Worm (Caenorhabditis elegans): ENCODE data around the gene W01B6.4.

Gene W01B6.4

ce11 chrIV:10060795-10061194, 14.5 kb upstream of the W01B6.4 start:
- no peak for TF ChIP-seq B0310.2 (tag; optimal IDR thresholded peaks at IDR 0.05)
- no peak for TF ChIP-seq ceh-36 (tag; optimal IDR thresholded peaks at IDR 0.05)
- TF ChIP-seq hmbx-1 (tag; optimal IDR thresholded peaks at IDR 0.05), result no peak
- TF ChIP-seq aly-1 (tag; optimal IDR thresholded peaks at IDR 0.05), result no peak
- TF ChIP-seq tbx-11 (GFP tag; IDR thresholded peaks at IDR 0.05), result no peak
- TF ChIP-seq tbx-37 (GFP tag; conservative IDR thresholded peaks at IDR 0.05), result no peak
- TF ChIP-seq scrt-1 (GFP tag; IDR thresholded peaks at IDR 0.05), result no peak
- no peak for TF ChIP-seq hnd-1 (tag; optimal IDR thresholded peaks at IDR 0.05)
- TF ChIP-seq sea-1 (GFP tag; conservative IDR thresholded peaks at IDR 0.05), result no peak

ce11 chrIV:10062728-10063127, 12.5 kb upstream of the W01B6.4 start, which contains the start of gene ipla-7:
ipla-7 (minus strand) TSS chrIV:10062849.
- TF ChIP-seq ceh-36 (tag; optimal IDR thresholded peaks at IDR 0.05) (no peak), flt-1 (GFP tag; IDR thresholded peaks at IDR 0.05) (no peak), aly-1 (tag; optimal IDR thresholded peaks at IDR 0.05) (no peak), F13C5.2 (tag; optimal IDR thresholded peaks at IDR 0.05) (no peak), hmg-4 (GFP tag; optimal IDR thresholded peaks at IDR 0.05) (no peak), pes-1 (GFP tag; IDR thresholded peaks at IDR 0.05) (no peak), sea-1 (GFP tag; conservative IDR thresholded peaks at IDR 0.05) (no peak)

- TF ChIP-seq hmg-4 (GFP tag; optimal IDR thresholded peaks at IDR 0.05) (no peak), ceh-36 (tag; optimal IDR thresholded peaks at IDR 0.05) (no peak), F13C5.2 (tag; optimal IDR thresholded peaks at IDR 0.05) (no peak), scrt-1 (GFP tag; IDR thresholded peaks at IDR 0.05) (no peak), tra-4 (tag; optimal IDR thresholded peaks at IDR 0.05) (no peak), ceh-13 (GFP tag; optimal IDR thresholded peaks at IDR 0.05) (no peak), B0310.2 (tag; optimal IDR thresholded peaks at IDR 0.05) (no peak), ets-7 (tag; optimal IDR thresholded peaks at IDR 0.05) (no peak), hnd-1 (tag; optimal IDR thresholded peaks at IDR 0.05) (no peak), flt-1 (GFP tag; IDR thresholded peaks at IDR 0.05) (no peak), hmbx-1 (tag; optimal IDR thresholded peaks at IDR 0.05) (no peak), aly-1 (tag; optimal IDR thresholded peaks at IDR 0.05) (no peak), tbx-37 (GFP tag; conservative IDR thresholded peaks at IDR 0.05) (no peak), pes-1 (GFP tag; IDR thresholded peaks at IDR 0.05) (no peak), ama-1 (optimal IDR thresholded peaks at IDR 0.05) (no peak), tbx-11 (GFP tag; IDR thresholded peaks at IDR 0.05) (no peak), sea-1 (GFP tag; conservative IDR thresholded peaks at IDR 0.05) (no peak)
Observed at ce11 chrIV:10063941-10064340, 11.3 kb upstream of the W01B6.4 start.

DNA sequence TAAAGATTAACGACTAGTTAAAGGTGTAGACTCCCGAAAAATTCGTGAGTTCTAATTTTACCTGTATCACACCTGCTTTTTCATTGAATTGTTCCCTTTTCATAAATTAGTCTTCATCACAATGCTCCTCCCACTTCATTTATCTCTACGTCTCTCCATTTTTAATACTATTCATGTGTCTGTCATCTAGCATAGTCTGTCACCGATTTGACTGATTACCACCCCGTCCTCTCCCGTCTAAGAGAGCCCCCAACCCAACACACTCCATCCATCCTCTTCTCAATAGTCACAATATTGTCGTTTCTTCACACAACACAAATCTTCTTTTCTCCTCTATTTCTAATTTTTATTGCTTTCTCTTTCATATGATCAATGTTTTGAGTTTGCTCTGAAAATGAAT, 10.1 kb upstream of the W01B6.4 start:
- TF ChIP-seq tra-4 (tag; optimal IDR thresholded peaks at IDR 0.05) (no peak), scrt-1 (GFP tag; IDR thresholded peaks at IDR 0.05) (no peak), hnd-1 (tag; optimal IDR thresholded peaks at IDR 0.05) (no peak), ets-7 (tag; optimal IDR thresholded peaks at IDR 0.05) (no peak), pes-1 (GFP tag; IDR thresholded peaks at IDR 0.05) (no peak), sea-1 (GFP tag; conservative IDR thresholded peaks at IDR 0.05) (no peak), hmbx-1 (tag; optimal IDR thresholded peaks at IDR 0.05) (no peak), ceh-36 (tag; optimal IDR thresholded peaks at IDR 0.05) (no peak), tbx-37 (GFP tag; conservative IDR thresholded peaks at IDR 0.05) (no peak), flt-1 (GFP tag; IDR thresholded peaks at IDR 0.05) (no peak)

DNA sequence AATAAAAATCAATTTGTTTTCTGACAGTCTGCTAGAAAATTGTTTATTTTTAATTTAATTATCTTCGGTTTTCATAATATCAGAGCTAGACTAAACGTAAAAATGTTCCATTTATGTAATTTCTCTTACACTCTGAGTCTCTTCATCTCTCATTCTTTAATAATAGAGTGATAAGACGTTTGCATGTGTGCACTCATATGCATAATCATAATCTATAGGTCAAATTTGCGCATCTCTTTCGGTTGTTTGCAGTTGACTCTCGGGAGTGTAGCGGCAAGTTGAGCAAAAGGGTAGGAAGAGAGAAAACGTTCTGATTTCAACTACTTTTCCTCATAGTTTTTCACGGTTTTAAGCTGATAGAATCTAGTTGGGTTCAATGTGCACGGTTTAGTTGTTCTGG, 8.8 kb upstream of the W01B6.4 start:
- TF ChIP-seq ets-7 (tag; optimal IDR thresholded peaks at IDR 0.05) (no peak), tbx-11 (GFP tag; IDR thresholded peaks at IDR 0.05) (no peak), ceh-13 (GFP tag; optimal IDR thresholded peaks at IDR 0.05) (no peak), hmbx-1 (tag; optimal IDR thresholded peaks at IDR 0.05) (no peak), tbx-37 (GFP tag; conservative IDR thresholded peaks at IDR 0.05) (no peak), B0310.2 (tag; optimal IDR thresholded peaks at IDR 0.05) (no peak), aly-1 (tag; optimal IDR thresholded peaks at IDR 0.05) (no peak), ceh-36 (tag; optimal IDR thresholded peaks at IDR 0.05) (no peak), F13C5.2 (tag; optimal IDR thresholded peaks at IDR 0.05) (no peak), flt-1 (GFP tag; IDR thresholded peaks at IDR 0.05) (no peak), pes-1 (GFP tag; IDR thresholded peaks at IDR 0.05) (no peak), scrt-1 (GFP tag; IDR thresholded peaks at IDR 0.05) (no peak), tra-4 (tag; optimal IDR thresholded peaks at IDR 0.05) (no peak), hmg-4 (GFP tag; optimal IDR thresholded peaks at IDR 0.05) (no peak)

ce11 chrIV:10067541-10067940, 7.7 kb upstream of the W01B6.4 start, which contains the start of gene cwn-2:
cwn-2 (plus strand) TSS chrIV:10067816.
- no peak for TF ChIP-seq hmg-4 (GFP tag; optimal IDR thresholded peaks at IDR 0.05)
- TF ChIP-seq ceh-36 (tag; optimal IDR thresholded peaks at IDR 0.05), result no peak
- TF ChIP-seq tbx-37 (GFP tag; conservative IDR thresholded peaks at IDR 0.05), result no peak
- TF ChIP-seq ceh-13 (GFP tag; optimal IDR thresholded peaks at IDR 0.05), result no peak
- no peak for TF ChIP-seq pes-1 (GFP tag; IDR thresholded peaks at IDR 0.05)
- no peak for TF ChIP-seq flt-1 (GFP tag; IDR thresholded peaks at IDR 0.05)
- TF ChIP-seq hnd-1 (tag; optimal IDR thresholded peaks at IDR 0.05), result no peak
- TF ChIP-seq F13C5.2 (tag; optimal IDR thresholded peaks at IDR 0.05), result no peak
- TF ChIP-seq ama-1 (optimal IDR thresholded peaks at IDR 0.05), result no peak
- TF ChIP-seq tra-4 (tag; optimal IDR thresholded peaks at IDR 0.05), result no peak
- no peak for TF ChIP-seq scrt-1 (GFP tag; IDR thresholded peaks at IDR 0.05)
- TF ChIP-seq sea-1 (GFP tag; conservative IDR thresholded peaks at IDR 0.05), result no peak

DNA sequence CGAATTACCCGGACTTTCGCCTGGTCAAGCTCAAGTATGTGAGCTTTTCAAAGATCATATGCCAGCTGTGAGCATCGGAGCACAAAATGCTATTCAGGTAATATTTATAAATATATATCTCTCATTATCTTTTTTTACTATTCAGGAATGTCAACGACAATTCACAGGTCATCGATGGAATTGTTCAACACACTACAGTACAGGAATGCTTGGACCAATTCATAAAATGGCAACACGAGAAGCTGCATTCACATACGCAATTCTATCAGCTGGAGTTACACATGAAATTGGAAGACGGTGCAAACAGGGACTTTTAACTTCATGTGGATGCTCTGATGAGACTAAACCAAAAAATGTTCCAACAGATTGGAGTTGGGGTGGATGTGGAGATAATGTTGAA, 7.0 kb upstream of the W01B6.4 start:
- TF ChIP-seq B0310.2 (tag; optimal IDR thresholded peaks at IDR 0.05), result no peak
- TF ChIP-seq ets-7 (tag; optimal IDR thresholded peaks at IDR 0.05), result no peak
- no peak for TF ChIP-seq ceh-36 (tag; optimal IDR thresholded peaks at IDR 0.05)
- no peak for TF ChIP-seq pes-1 (GFP tag; IDR thresholded peaks at IDR 0.05)
- TF ChIP-seq tbx-11 (GFP tag; IDR thresholded peaks at IDR 0.05), result no peak
- TF ChIP-seq ceh-13 (GFP tag; optimal IDR thresholded peaks at IDR 0.05), result no peak

ce11 chrIV:10072527-10072926, 2.7 kb upstream of the W01B6.4 start, which contains the start of gene W01B6.3:
W01B6.3 (minus strand) TSS chrIV:10072627.
- no peak for TF ChIP-seq ceh-13 (GFP tag; optimal IDR thresholded peaks at IDR 0.05)
- no peak for TF ChIP-seq ceh-36 (tag; optimal IDR thresholded peaks at IDR 0.05)
- no peak for TF ChIP-seq tbx-37 (GFP tag; conservative IDR thresholded peaks at IDR 0.05)
- no peak for TF ChIP-seq ets-7 (tag; optimal IDR thresholded peaks at IDR 0.05)
- no peak for TF ChIP-seq F13C5.2 (tag; optimal IDR thresholded peaks at IDR 0.05)
- no peak for TF ChIP-seq hnd-1 (tag; optimal IDR thresholded peaks at IDR 0.05)
- no peak for TF ChIP-seq B0310.2 (tag; optimal IDR thresholded peaks at IDR 0.05)
- no peak for TF ChIP-seq aly-1 (tag; optimal IDR thresholded peaks at IDR 0.05)
- TF ChIP-seq hmbx-1 (tag; optimal IDR thresholded peaks at IDR 0.05), result no peak
- no peak for TF ChIP-seq flt-1 (GFP tag; IDR thresholded peaks at IDR 0.05)
